Fruit fly (Drosophila melanogaster): ENCODE data around the gene CG10336.

Gene CG10336

dm6 chr2L:18689376-18689775 lies at the start of gene CG10336:
CG10336 (plus strand) TSS chr2L:18689528.
- TF ChIP-seq CG34367 (tag; optimal IDR thresholded peaks at IDR 0.05) (no peak), CG15710 (tag; optimal IDR thresholded peaks at IDR 0.05) (no peak), CG12605 (GFP tag; IDR thresholded peaks at IDR 0.05) (no peak), CG14655 (GFP tag; optimal IDR thresholded peaks at IDR 0.05) (no peak), CG8301 (tag; optimal IDR thresholded peaks at IDR 0.05) (no peak), CG9948 (tag; optimal IDR thresholded peaks at IDR 0.05) (no peak), CG10348 (GFP tag; IDR thresholded peaks at IDR 0.05) (no peak), Pif1B (GFP tag; optimal IDR thresholded peaks at IDR 0.05) (no peak), CG32121 (GFP tag; IDR thresholded peaks at IDR 0.05) (no peak), CG8159 (tag; optimal IDR thresholded peaks at IDR 0.05) (no peak), gl (tag; optimal IDR thresholded peaks at IDR 0.05) (no peak), Snoo (tag; optimal IDR thresholded peaks at IDR 0.05) (no peak), rn (GFP tag; IDR thresholded peaks at IDR 0.05) (no peak), CG4496 (GFP tag; IDR thresholded peaks at IDR 0.05) (no peak), D1 (tag; optimal IDR thresholded peaks at IDR 0.05) (no peak)

- TF ChIP-seq CG10348 (GFP tag; IDR thresholded peaks at IDR 0.05) (no peak), CG17806 (tag; optimal IDR thresholded peaks at IDR 0.05) (no peak), CG34367 (tag; optimal IDR thresholded peaks at IDR 0.05) (no peak), gl (tag; optimal IDR thresholded peaks at IDR 0.05) (no peak), D1 (tag; optimal IDR thresholded peaks at IDR 0.05) (no peak), CG12605 (GFP tag; IDR thresholded peaks at IDR 0.05) (no peak), CG8301 (tag; optimal IDR thresholded peaks at IDR 0.05) (no peak), CG4496 (GFP tag; IDR thresholded peaks at IDR 0.05) (no peak), CG14655 (GFP tag; optimal IDR thresholded peaks at IDR 0.05) (no peak), CG32121 (GFP tag; IDR thresholded peaks at IDR 0.05) (no peak), CG9948 (tag; optimal IDR thresholded peaks at IDR 0.05) (no peak), Pif1A (GFP tag; optimal IDR thresholded peaks at IDR 0.05) (no peak), Ets98B (GFP tag; IDR thresholded peaks at IDR 0.05) (no peak), fd96Ca (GFP tag; IDR thresholded peaks at IDR 0.05) (no peak), Pif1B (GFP tag; optimal IDR thresholded peaks at IDR 0.05) (no peak), Snoo (tag; optimal IDR thresholded peaks at IDR 0.05) (no peak), CG15710 (tag; optimal IDR thresholded peaks at IDR 0.05) (no peak), rn (GFP tag; IDR thresholded peaks at IDR 0.05) (no peak), EcR (GFP tag; optimal IDR thresholded peaks at IDR 0.05) (no peak), CG8159 (tag; optimal IDR thresholded peaks at IDR 0.05) (no peak)
Measured at dm6 chr2L:18641087-18641486, 48.2 kb upstream of the CG10336 start.

dm6 chr2L:18645468-18645867 lies 43.9 kb upstream of the CG10336 start:
- TF ChIP-seq CG34367 (tag; optimal IDR thresholded peaks at IDR 0.05), result peak; percentile 49
- TF ChIP-seq CG14655 (GFP tag; optimal IDR thresholded peaks at IDR 0.05), result peak; percentile 62
- TF ChIP-seq Pif1A (GFP tag; optimal IDR thresholded peaks at IDR 0.05), result peak; percentile 74
- no peak for TF ChIP-seq CG13204 (GFP tag; optimal IDR thresholded peaks at IDR 0.05)
- no peak for TF ChIP-seq EcR (GFP tag; optimal IDR thresholded peaks at IDR 0.05)
- TF ChIP-seq CG4496 (GFP tag; IDR thresholded peaks at IDR 0.05), result peak; percentile 74; the same call in 2 of the 3 replicates
- TF ChIP-seq CG17806 (tag; optimal IDR thresholded peaks at IDR 0.05), result peak; percentile 66
- TF ChIP-seq gl (tag; optimal IDR thresholded peaks at IDR 0.05), result peak; percentile 27
- TF ChIP-seq rn (GFP tag; IDR thresholded peaks at IDR 0.05), result 0 out of 2 replicates have a peak, but pooled peaks have one; percentile 23
- no peak for TF ChIP-seq D1 (tag; optimal IDR thresholded peaks at IDR 0.05)
- TF ChIP-seq Ets98B (GFP tag; IDR thresholded peaks at IDR 0.05), result peak; percentile 36; the same call in 1 of the 2 replicates
- TF ChIP-seq CG12605 (GFP tag; IDR thresholded peaks at IDR 0.05), result no peak
- TF ChIP-seq Pif1B (GFP tag; optimal IDR thresholded peaks at IDR 0.05), result peak; percentile 59
- peak; percentile 69 for TF ChIP-seq Snoo (tag; optimal IDR thresholded peaks at IDR 0.05)
- peak; percentile 51 for TF ChIP-seq CG15710 (tag; optimal IDR thresholded peaks at IDR 0.05)
- TF ChIP-seq CG10348 (GFP tag; IDR thresholded peaks at IDR 0.05), result no peak
- peak; percentile 59; the same call in 1 of the 3 replicates for TF ChIP-seq fd96Ca (GFP tag; IDR thresholded peaks at IDR 0.05)
- TF ChIP-seq CG8159 (tag; optimal IDR thresholded peaks at IDR 0.05), result peak; percentile 74
- TF ChIP-seq CG8301 (tag; optimal IDR thresholded peaks at IDR 0.05), result peak; percentile 60
- TF ChIP-seq CG32121 (GFP tag; IDR thresholded peaks at IDR 0.05), result peak; percentile 52
- TF ChIP-seq CG9948 (tag; optimal IDR thresholded peaks at IDR 0.05), result peak; percentile 58

dm6 chr2L:18647857-18648652 lies 41.3 kb upstream of the CG10336 start:
- TF ChIP-seq CG4496 (GFP tag; IDR thresholded peaks at IDR 0.05) (0 out of 3 replicates have a peak, but pooled peaks have one; percentile 13), CG17806 (tag; optimal IDR thresholded peaks at IDR 0.05) (peak; percentile 24), D1 (tag; optimal IDR thresholded peaks at IDR 0.05) (no peak), rn (GFP tag; IDR thresholded peaks at IDR 0.05) (no peak), CG15710 (tag; optimal IDR thresholded peaks at IDR 0.05) (peak; percentile 70), CG14655 (GFP tag; optimal IDR thresholded peaks at IDR 0.05) (peak; percentile 20), Pif1A (GFP tag; optimal IDR thresholded peaks at IDR 0.05) (peak; percentile 58), CG34367 (tag; optimal IDR thresholded peaks at IDR 0.05) (peak; percentile 58), Snoo (tag; optimal IDR thresholded peaks at IDR 0.05) (peak; percentile 48), CG13204 (GFP tag; optimal IDR thresholded peaks at IDR 0.05) (peak; percentile 49), gl (tag; optimal IDR thresholded peaks at IDR 0.05) (no peak), CG8301 (tag; optimal IDR thresholded peaks at IDR 0.05) (peak; percentile 27), Pif1B (GFP tag; optimal IDR thresholded peaks at IDR 0.05) (peak; percentile 1), CG9948 (tag; optimal IDR thresholded peaks at IDR 0.05) (peak; percentile 48), CG12605 (GFP tag; IDR thresholded peaks at IDR 0.05) (no peak), CG8159 (tag; optimal IDR thresholded peaks at IDR 0.05) (peak; percentile 24)

dm6 chr2L:18652663-18653327 lies 36.5 kb upstream of the CG10336 start, which contains the start of gene Cyp310a1:
Cyp310a1 (minus strand) TSS chr2L:18653010.
- TF ChIP-seq CG34367 (tag; optimal IDR thresholded peaks at IDR 0.05) (no peak), Pif1B (GFP tag; optimal IDR thresholded peaks at IDR 0.05) (no peak), CG32121 (GFP tag; IDR thresholded peaks at IDR 0.05) (no peak), CG9948 (tag; optimal IDR thresholded peaks at IDR 0.05) (no peak), D1 (tag; optimal IDR thresholded peaks at IDR 0.05) (no peak), CG15710 (tag; optimal IDR thresholded peaks at IDR 0.05) (no peak), Ets98B (GFP tag; IDR thresholded peaks at IDR 0.05) (no peak), CG4496 (GFP tag; IDR thresholded peaks at IDR 0.05) (no peak)
